Fruit fly (Drosophila melanogaster): ENCODE results near the gene CG16986.

Gene CG16986

DNA sequence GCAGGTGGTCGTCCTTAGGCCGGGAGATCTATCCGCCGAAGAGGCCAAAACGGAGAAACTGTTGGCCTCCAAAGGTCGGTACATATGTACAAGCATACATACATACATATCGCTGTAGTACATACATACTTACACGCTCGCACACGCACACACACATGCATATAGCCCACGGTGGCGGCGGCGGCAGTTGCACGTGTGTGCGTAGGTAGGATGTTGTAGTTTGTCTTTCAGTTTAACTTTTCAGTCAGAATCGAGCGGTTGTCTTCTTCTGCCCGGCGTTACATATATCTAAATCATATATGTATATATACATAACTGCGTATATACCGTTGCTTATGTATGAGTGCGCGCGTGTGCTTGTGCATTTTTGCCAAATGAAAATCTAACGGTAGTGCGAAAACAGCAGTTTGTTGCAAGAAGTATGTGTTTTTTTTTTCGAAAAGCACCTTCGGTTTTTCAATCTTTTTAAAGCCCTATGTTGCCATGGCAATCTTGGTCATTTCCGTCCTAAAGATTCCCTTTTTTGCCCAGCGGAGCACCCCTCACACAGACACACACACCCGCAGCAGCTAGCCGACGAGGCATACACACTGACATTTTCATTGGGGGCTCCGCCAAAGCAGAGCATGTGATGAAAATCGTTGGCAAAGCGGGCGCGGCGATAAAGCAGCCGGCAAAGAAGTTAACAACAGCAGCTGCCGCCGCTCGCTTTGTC lies 32.1 kb downstream of the CG16986 start (continued):
- no peak for TF ChIP-seq nerfin-1 (tag; optimal IDR thresholded peaks at IDR 0.05)
- TF ChIP-seq CG13287 (GFP tag; IDR thresholded peaks at IDR 0.05; ENCODE audit: partially characterized antibody): peak; percentile 55; the same call in 1 of the 2 replicates
- TF ChIP-seq CG32532 (GFP tag; IDR thresholded peaks at IDR 0.05): no peak
- no peak for TF ChIP-seq Oaz (GFP tag; IDR thresholded peaks at IDR 0.05)
- no peak for TF ChIP-seq stwl (tag; optimal IDR thresholded peaks at IDR 0.05)
- 0 out of 3 replicates have a peak, but pooled peaks have one; percentile 20 for TF ChIP-seq CG2199 (GFP tag; IDR thresholded peaks at IDR 0.05)
- peak; percentile 94 for TF ChIP-seq MESR4 (GFP tag; optimal IDR thresholded peaks at IDR 0.05)
- peak; percentile 14 for TF ChIP-seq CG3163 (GFP tag; optimal IDR thresholded peaks at IDR 0.05)
- peak; percentile 88 for TF ChIP-seq cg (GFP tag; optimal IDR thresholded peaks at IDR 0.05)
- peak; percentile 11 for TF ChIP-seq CHES-1-like (GFP tag; optimal IDR thresholded peaks at IDR 0.05)

dm6 chr3L:2632763-2633100 lies 32.6 kb downstream of the CG16986 start:
- TF ChIP-seq Deaf1 (tag; optimal IDR thresholded peaks at IDR 0.05): peak; percentile 28
- TF ChIP-seq slbo (GFP tag; IDR thresholded peaks at IDR 0.05): peak; percentile 35; the same call in 1 of the 2 replicates
- peak; percentile 6 for TF ChIP-seq HmgZ (tag; optimal IDR thresholded peaks at IDR 0.05)
- TF ChIP-seq pzg (GFP tag; optimal IDR thresholded peaks at IDR 0.05): peak; percentile 20
- TF ChIP-seq CG6272 (GFP tag; IDR thresholded peaks at IDR 0.05): no peak
- TF ChIP-seq CG11398 (GFP tag; optimal IDR thresholded peaks at IDR 0.05): no peak
- TF ChIP-seq CG10979 (tag; optimal IDR thresholded peaks at IDR 0.05): no peak
- 0 out of 2 replicates have a peak, but pooled peaks have one; percentile 19 for TF ChIP-seq sisA (GFP tag; IDR thresholded peaks at IDR 0.05)
- TF ChIP-seq CG10274 (GFP tag; optimal IDR thresholded peaks at IDR 0.05): no peak
- TF ChIP-seq CG31224 (GFP tag; IDR thresholded peaks at IDR 0.05): 0 out of 2 replicates have a peak, but pooled peaks have one; percentile 21
- TF ChIP-seq h (optimal IDR thresholded peaks at IDR 0.05): peak; percentile 36
- peak; percentile 100 for TF ChIP-seq crol (GFP tag; IDR thresholded peaks at IDR 0.05)
- TF ChIP-seq Adf1 (GFP tag; IDR thresholded peaks at IDR 0.05): peak; percentile 66
- peak; percentile 38; the same call in 1 of the 3 replicates for TF ChIP-seq zen2 (GFP tag; IDR thresholded peaks at IDR 0.05; ENCODE audit: partially characterized antibody)
- no peak for TF ChIP-seq vfl (GFP tag; optimal IDR thresholded peaks at IDR 0.05)
- peak in 1 of 2 experiments; percentile 5 for TF ChIP-seq Dfd (GFP tag; optimal IDR thresholded peaks at IDR 0.05)
- peak; percentile 34; the same call in 1 of the 2 replicates for TF ChIP-seq unc-4 (GFP tag; IDR thresholded peaks at IDR 0.05; ENCODE audit: partially characterized antibody)
- 0 out of 2 replicates have a peak, but pooled peaks have one; percentile 28 for TF ChIP-seq al (GFP tag; IDR thresholded peaks at IDR 0.05)
- TF ChIP-seq klu (GFP tag; IDR thresholded peaks at IDR 0.05): peak; percentile 66
- peak; percentile 6 for TF ChIP-seq lab (GFP tag; optimal IDR thresholded peaks at IDR 0.05)
- TF ChIP-seq CG42726 (GFP tag; IDR thresholded peaks at IDR 0.05; ENCODE audit: partially characterized antibody): no peak
- no peak for TF ChIP-seq wdn (GFP tag; IDR thresholded peaks at IDR 0.05)
- TF ChIP-seq amos (GFP tag; IDR thresholded peaks at IDR 0.05; ENCODE audit: partially characterized antibody): peak; percentile 26; the same call in 1 of the 2 replicates
- TF ChIP-seq CG12769 (tag; optimal IDR thresholded peaks at IDR 0.05): peak; percentile 58
- 0 out of 2 replicates have a peak, but pooled peaks have one; percentile 20 for TF ChIP-seq hbn (GFP tag; IDR thresholded peaks at IDR 0.05; ENCODE audit: partially characterized antibody)
- TF ChIP-seq CG2116 (GFP tag; optimal IDR thresholded peaks at IDR 0.05): peak; percentile 44
- peak; percentile 87 for TF ChIP-seq sr (GFP tag; IDR thresholded peaks at IDR 0.05)
- 0 out of 2 replicates have a peak, but pooled peaks have one; percentile 14 for TF ChIP-seq stc (GFP tag; IDR thresholded peaks at IDR 0.05)
- peak; percentile 55 for TF ChIP-seq CG32532 (GFP tag; IDR thresholded peaks at IDR 0.05)
- peak; percentile 51; the same call in 1 of the 3 replicates for TF ChIP-seq CG6175 (GFP tag; IDR thresholded peaks at IDR 0.05)
- TF ChIP-seq Bgb (GFP tag; IDR thresholded peaks at IDR 0.05; ENCODE audit: partially characterized antibody): no peak
- TF ChIP-seq CG8290 (GFP tag; optimal IDR thresholded peaks at IDR 0.05): no peak
- peak in 1 of 2 experiments; percentile 10 for TF ChIP-seq CG8290 (tag; optimal IDR thresholded peaks at IDR 0.05)
- no peak for TF ChIP-seq CG43689 (GFP tag; IDR thresholded peaks at IDR 0.05)
- TF ChIP-seq rib (GFP tag; IDR thresholded peaks at IDR 0.05): peak; percentile 88
- 0 out of 3 replicates have a peak, but pooled peaks have one; percentile 9 for TF ChIP-seq Dbx (GFP tag; IDR thresholded peaks at IDR 0.05)
- peak; percentile 62 for TF ChIP-seq D19A (tag; optimal IDR thresholded peaks at IDR 0.05)
- peak; percentile 5 to 6 for TF ChIP-seq Trl (optimal IDR thresholded peaks at IDR 0.05)
- TF ChIP-seq Trl (GFP tag; optimal IDR thresholded peaks at IDR 0.05): no peak
- no peak for TF ChIP-seq CG7357 (GFP tag; IDR thresholded peaks at IDR 0.05)

Measured in whole organism, embryonic.